Worm (Caenorhabditis elegans) whole organism, L4 larva: ENCODE measurements around the gene Y75B8A.37.

Experiments used
- D1046.2 ChIP-seq: fragments of 200-800 bp; sonication (Bioruptor generic); IDR thresholded peaks from 2 replicates; pipeline ENCODE4 v1.3.6; 2022; ENCODE audit warnings: missing genetic modification characterization, missing compliant biosample characterization
- F10B5.3 ChIP-seq: sonication (generic microtip); optimal IDR thresholded peaks from 2 replicates; lab custom pipeline; 2016; ENCODE audit warnings: mild to moderate bottlenecking, missing genetic modification characterization, missing compliant biosample characterization
- F26F4.8 ChIP-seq: fragments of 200-800 bp; sonication (Bioruptor generic); conservative IDR thresholded peaks from 2 replicates; pipeline ENCODE4 v1.3.6; 2022; ENCODE audit warnings: missing genetic modification characterization, missing compliant biosample characterization
- F37D6.2 ChIP-seq: sonication (generic microtip); optimal IDR thresholded peaks from 2 replicates; lab custom pipeline; 2016; ENCODE audit warnings: mild to moderate bottlenecking, missing genetic modification characterization, missing compliant biosample characterization
- T20F7.1 ChIP-seq: fragments of 200-800 bp; sonication (Bioruptor generic); optimal IDR thresholded peaks from 2 replicates; lab custom pipeline; 2018; ENCODE audit warnings: mild to moderate bottlenecking, missing genetic modification characterization, missing compliant biosample characterization
- T26A8.4 ChIP-seq: fragments of 200-800 bp; sonication (Bioruptor generic); IDR thresholded peaks from 2 replicates; pipeline ENCODE4 v1.3.6; 2022; ENCODE audit warnings: missing genetic modification characterization, missing compliant biosample characterization
- Y48G9A.11 ChIP-seq: fragments of 200-800 bp; sonication (Bioruptor generic); IDR thresholded peaks from 2 replicates; pipeline ENCODE4 v1.3.6; 2022; ENCODE audit warnings: missing genetic modification reagents, missing genetic modification characterization, missing compliant biosample characterization
- Y5F2A.4 ChIP-seq: fragments of 200-800 bp; sonication (Bioruptor generic); optimal IDR thresholded peaks from 2 replicates; lab custom pipeline; 2018; ENCODE audit warnings: mild to moderate bottlenecking, missing genetic modification characterization, missing compliant biosample characterization
- ZK337.2 ChIP-seq: fragments of 200-800 bp; sonication (Bioruptor generic); IDR thresholded peaks from 2 replicates; pipeline ENCODE4 v1.3.6; 2022; ENCODE audit warnings: missing genetic modification reagents, missing genetic modification characterization, missing compliant biosample characterization
- aly-2 ChIP-seq: sonication (generic microtip); optimal IDR thresholded peaks from 2 replicates; lab custom pipeline; 2018; ENCODE audit warnings: missing biosample characterization, missing genetic modification characterization
- arid-1 ChIP-seq: fragments of 200-800 bp; sonication (Bioruptor generic); conservative IDR thresholded peaks from 2 replicates; pipeline ENCODE4 v1.3.6; 2022; ENCODE audit warnings: missing genetic modification reagents, missing genetic modification characterization, missing compliant biosample characterization
- ceh-20 ChIP-seq: fragments of 200-800 bp; sonication (Bioruptor generic); IDR thresholded peaks from 2 replicates; pipeline ENCODE4 v1.3.6; 2022; ENCODE audit warnings: missing genetic modification reagents, missing genetic modification characterization, missing compliant biosample characterization
- ceh-44 ChIP-seq: fragments of 200-800 bp; sonication (Bioruptor generic); IDR thresholded peaks from 2 replicates; pipeline ENCODE4 v1.3.6; 2022; ENCODE audit warnings: missing genetic modification reagents, missing genetic modification characterization, missing compliant biosample characterization
- cey-2 ChIP-seq: sonication (generic microtip); optimal IDR thresholded peaks from 3 replicates; lab custom pipeline; 2017; ENCODE audit warnings: missing genetic modification characterization, mild to moderate bottlenecking, missing compliant biosample characterization, antibody characterized with exemption, borderline replicate concordance; ENCODE audit not compliant: insufficient read depth
- daf-16 ChIP-seq, 3 experiments: sonication (generic microtip); optimal IDR thresholded peaks; 2 replicates each; lab custom pipeline; 2016 to 2017; ENCODE audit warnings: missing genetic modification characterization in 3 of 3, missing genetic modification reagents in 3 of 3, mild to moderate bottlenecking in 2 of 3, missing compliant biosample characterization in 2 of 3, missing biosample characterization in 1 of 3, moderate library complexity in 1 of 3
- daf-19 ChIP-seq: fragments of 200-800 bp; sonication (Bioruptor generic); conservative IDR thresholded peaks from 2 replicates; pipeline ENCODE4 v1.3.6; 2022; ENCODE audit warnings: missing genetic modification characterization, missing compliant biosample characterization
- dmd-6 ChIP-seq: fragments of 200-800 bp; sonication (Bioruptor generic); IDR thresholded peaks from 2 replicates; pipeline ENCODE4 v1.3.6; 2022; ENCODE audit warnings: missing genetic modification reagents, missing genetic modification characterization, missing compliant biosample characterization
- dpl-1 ChIP-seq: fragments of 150-350 bp; optimal IDR thresholded peaks from 2 replicates; lab custom pipeline; 2014; ENCODE audit warnings: missing biosample characterization, missing genetic modification reagents, missing genetic modification characterization
- hif-1 ChIP-seq, 2 experiments: sonication (generic microtip); optimal IDR thresholded peaks; 2 replicates each; lab custom pipeline; 2016 to 2017; ENCODE audit warnings: missing compliant biosample characterization in 2 of 2, missing genetic modification characterization in 2 of 2, missing genetic modification reagents in 2 of 2, missing genotype in 2 of 2, mild to moderate bottlenecking in 1 of 2
- hlh-11 ChIP-seq: fragments of 200-800 bp; sonication (Bioruptor generic); optimal IDR thresholded peaks from 2 replicates; lab custom pipeline; 2018; ENCODE audit warnings: mild to moderate bottlenecking, missing genetic modification characterization, missing compliant biosample characterization
- jun-1 ChIP-seq: fragments of 150-350 bp; optimal IDR thresholded peaks from 2 replicates; lab custom pipeline; 2014; ENCODE audit warnings: missing biosample characterization, missing genetic modification reagents, missing genetic modification characterization
- lin-38 ChIP-seq: fragments of 200-800 bp; sonication (Bioruptor generic); IDR thresholded peaks from 2 replicates; pipeline ENCODE4 v1.3.6; 2022; ENCODE audit warnings: missing genetic modification reagents, missing genetic modification characterization, missing compliant biosample characterization
- lin-39 ChIP-seq: fragments of 150-350 bp; optimal IDR thresholded peaks from 2 replicates; lab custom pipeline; 2014; ENCODE audit warnings: missing biosample characterization, missing genetic modification reagents, missing genetic modification characterization
- madf-5 ChIP-seq, 2 experiments: fragments of 200-800 bp; sonication (Bioruptor generic); IDR thresholded peaks; 2 replicates each; pipeline ENCODE4 v1.3.6; 2022; ENCODE audit warnings: missing compliant biosample characterization in 2 of 2, missing genetic modification characterization in 2 of 2
- mdl-1 ChIP-seq, 2 experiments: fragments of 150-350 bp in 1 of 2; sonication (generic microtip) in 1 of 2; optimal IDR thresholded peaks; 2 replicates each; lab custom pipeline; 2014 to 2017; ENCODE audit warnings: missing biosample characterization in 2 of 2, missing genetic modification characterization in 2 of 2
- mep-1 ChIP-seq: fragments of 150-350 bp; sonication (generic microtip); optimal IDR thresholded peaks from 3 replicates; lab custom pipeline; 2014; ENCODE audit warnings: missing biosample characterization, missing genetic modification characterization
- mxl-2 ChIP-seq: fragments of 200-800 bp; sonication (Bioruptor generic); conservative IDR thresholded peaks from 2 replicates; pipeline ENCODE4 v1.3.6; 2022; ENCODE audit warnings: missing genetic modification reagents, missing genetic modification characterization, missing compliant biosample characterization
- nhr-102 ChIP-seq: sonication (generic microtip); optimal IDR thresholded peaks from 2 replicates; lab custom pipeline; 2016; ENCODE audit warnings: mild to moderate bottlenecking, missing genetic modification characterization, moderate library complexity, missing compliant biosample characterization
- nhr-11 ChIP-seq: fragments of 150-350 bp; optimal IDR thresholded peaks from 2 replicates; lab custom pipeline; 2014; ENCODE audit warnings: missing biosample characterization, missing genetic modification characterization
- nhr-42 ChIP-seq: fragments of 200-800 bp; sonication (Bioruptor generic); IDR thresholded peaks from 2 replicates; pipeline ENCODE4 v1.3.6; 2022; ENCODE audit warnings: missing genetic modification characterization, missing compliant biosample characterization
- pha-4 ChIP-seq, 2 experiments: fragments of 150-350 bp in 1 of 2; fragments of 200-800 bp in 1 of 2; sonication (Bioruptor generic) in 1 of 2; IDR thresholded peaks in 1 of 2; optimal IDR thresholded peaks in 1 of 2; 2 replicates each; pipeline versions ENCODE4 v1.3.6 to Lab custom; 2014 to 2022; ENCODE audit warnings: missing genetic modification characterization in 2 of 2, missing genetic modification reagents in 2 of 2, missing biosample characterization in 1 of 2, missing compliant biosample characterization in 1 of 2
- php-3 ChIP-seq: fragments of 200-800 bp; sonication (Bioruptor generic); IDR thresholded peaks from 2 replicates; pipeline ENCODE4 v1.3.6; 2022; ENCODE audit warnings: missing genetic modification reagents, missing genetic modification characterization, missing compliant biosample characterization
- pqm-1 ChIP-seq: sonication (generic microtip); optimal IDR thresholded peaks from 2 replicates; lab custom pipeline; 2017; ENCODE audit warnings: missing biosample characterization, missing genetic modification characterization
- rbr-2 ChIP-seq: sonication (generic microtip); optimal IDR thresholded peaks from 2 replicates; lab custom pipeline; 2016; ENCODE audit warnings: missing genotype, missing genetic modification characterization, missing compliant biosample characterization
- skn-1 ChIP-seq: fragments of 150-350 bp; optimal IDR thresholded peaks from 2 replicates; lab custom pipeline; 2014; ENCODE audit warnings: missing biosample characterization, missing genetic modification characterization
- snpc-4 ChIP-seq: fragments of 150-350 bp; optimal IDR thresholded peaks from 2 replicates; lab custom pipeline; 2014; ENCODE audit warnings: missing biosample characterization, missing genetic modification characterization
- spr-1 ChIP-seq: sonication (generic microtip); optimal IDR thresholded peaks from 2 replicates; lab custom pipeline; 2016; ENCODE audit warnings: mild to moderate bottlenecking, missing genetic modification characterization, missing compliant biosample characterization
- tag-97 ChIP-seq: fragments of 200-800 bp; sonication (Bioruptor generic); IDR thresholded peaks from 2 replicates; pipeline ENCODE4 v1.3.6; 2022; ENCODE audit warnings: missing genetic modification characterization, missing compliant biosample characterization
- tra-1 ChIP-seq: fragments of 200-800 bp; sonication (Bioruptor generic); IDR thresholded peaks from 2 replicates; pipeline ENCODE4 v1.3.6; 2022; ENCODE audit warnings: missing genetic modification reagents, missing genetic modification characterization, missing compliant biosample characterization
- unc-130 ChIP-seq: sonication (generic microtip); optimal IDR thresholded peaks from 2 replicates; lab custom pipeline; 2016; ENCODE audit warnings: missing genetic modification reagents, missing genetic modification characterization, missing compliant biosample characterization
- unc-62 ChIP-seq, 3 experiments: fragments of 150-350 bp in 1 of 3; sonication (generic microtip); optimal IDR thresholded peaks in 2 of 3; peaks in 1 of 3; 1 replicate in 1 of 3; 2 replicates in 2 of 3; lab custom pipeline; 2014 to 2017; ENCODE audit warnings: missing biosample characterization in 3 of 3, missing genetic modification characterization in 3 of 3, missing genetic modification reagents in 3 of 3, missing genotype in 1 of 3

The Y75B8A.37 gene

DNA sequence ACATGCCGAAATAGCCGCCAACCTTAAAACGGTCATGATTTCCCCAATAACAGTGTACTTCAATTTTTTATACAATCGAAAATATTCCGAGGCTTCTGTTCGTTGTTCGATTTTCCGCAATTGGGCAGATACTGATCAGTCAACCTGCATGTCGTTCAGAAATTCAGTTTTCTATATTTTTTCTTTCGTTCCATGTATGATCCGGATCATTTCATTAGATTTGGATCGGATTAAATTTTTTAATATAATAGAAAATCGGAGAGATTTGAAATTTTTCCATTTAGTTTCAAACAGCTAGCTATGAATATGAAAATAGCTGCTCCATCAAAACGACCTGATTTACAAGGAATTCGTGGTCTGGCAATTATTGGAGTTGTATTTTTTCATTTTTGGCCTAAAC is at the start of gene Y75B8A.37:
Y75B8A.37 (plus strand) TSS at position 301 of the 400 bp plus-strand sequence.
- TF ChIP-seq spr-1 (tag; lab: Kevin White, UChicago) (no peak), cey-2 (tag; lab: Kevin White, UChicago) (no peak), nhr-42 (no peak), daf-16 (GFP tag; optimal IDR thresholded peaks at IDR 0.05; lab: Kevin White, UChicago) (no peak), daf-16 (tag; optimal IDR thresholded peaks at IDR 0.05; lab: Kevin White, UChicago) (no peak), D1046.2 (GFP tag; lab: Robert Waterston, UW) (no peak), jun-1 (tag; lab: Kevin White, UChicago) (no peak)

DNA sequence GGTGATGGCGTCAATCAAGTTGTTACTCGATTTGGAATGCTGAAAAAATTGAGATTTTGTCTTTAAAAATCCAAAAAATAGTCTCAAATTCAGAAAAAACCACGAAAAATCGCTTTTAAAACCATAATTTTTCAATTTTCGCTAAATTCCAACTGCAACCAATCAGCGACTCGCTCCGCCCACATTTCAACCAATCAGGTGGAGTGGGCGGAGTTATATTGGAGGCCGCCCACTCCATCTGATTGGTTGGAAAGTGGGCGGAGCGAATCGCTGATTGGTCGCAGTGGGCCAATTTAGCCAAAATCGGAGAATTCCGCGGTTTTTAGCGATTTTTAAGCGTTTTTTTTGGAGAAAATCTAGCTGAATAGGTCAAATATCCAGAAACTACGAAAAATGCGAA is 45.5 kb upstream of the Y75B8A.37 start:
- TF ChIP-seq php-3 (GFP tag; lab: Robert Waterston, UW): no peak
- TF ChIP-seq F26F4.8 (GFP tag; lab: Robert Waterston, UW): no peak
- TF ChIP-seq mxl-2 (GFP tag; lab: Robert Waterston, UW): no peak
- no peak for TF ChIP-seq Y48G9A.11 (GFP tag; lab: Robert Waterston, UW)

DNA sequence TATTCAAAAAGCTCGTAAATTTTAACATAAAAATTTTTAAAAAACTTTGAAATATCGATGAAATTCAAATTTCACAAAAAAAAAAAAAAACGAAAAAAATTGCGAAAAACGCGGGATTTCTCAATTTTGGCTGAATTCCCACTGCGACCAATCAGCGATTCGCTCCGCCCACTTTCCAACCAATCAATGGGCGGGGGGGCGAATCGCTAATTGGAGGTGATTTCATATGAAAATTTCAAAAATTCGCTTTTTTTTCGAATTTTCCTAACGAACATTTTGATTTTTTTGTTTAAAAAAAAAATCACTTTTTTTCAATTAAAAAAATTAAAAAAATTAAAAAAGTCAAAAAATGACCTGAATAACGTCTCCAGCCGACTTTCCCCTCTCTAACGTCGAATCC is 44.9 kb upstream of the Y75B8A.37 start:
- TF ChIP-seq hif-1 (tag; optimal IDR thresholded peaks at IDR 0.05; lab: Kevin White, UChicago) (no peak), pha-4 (GFP tag; IDR thresholded peaks at IDR 0.05; lab: Robert Waterston, UW) (no peak), pha-4 (tag; optimal IDR thresholded peaks at IDR 0.05; lab: Kevin White, UChicago) (no peak), ceh-44 (GFP tag; lab: Robert Waterston, UW) (no peak), mdl-1 (tag; optimal IDR thresholded peaks at IDR 0.05; lab: Kevin White, UChicago) (no peak), snpc-4 (tag; lab: Kevin White, UChicago) (no peak), tag-97 (GFP tag; lab: Robert Waterston, UW) (no peak), aly-2 (no peak)

DNA sequence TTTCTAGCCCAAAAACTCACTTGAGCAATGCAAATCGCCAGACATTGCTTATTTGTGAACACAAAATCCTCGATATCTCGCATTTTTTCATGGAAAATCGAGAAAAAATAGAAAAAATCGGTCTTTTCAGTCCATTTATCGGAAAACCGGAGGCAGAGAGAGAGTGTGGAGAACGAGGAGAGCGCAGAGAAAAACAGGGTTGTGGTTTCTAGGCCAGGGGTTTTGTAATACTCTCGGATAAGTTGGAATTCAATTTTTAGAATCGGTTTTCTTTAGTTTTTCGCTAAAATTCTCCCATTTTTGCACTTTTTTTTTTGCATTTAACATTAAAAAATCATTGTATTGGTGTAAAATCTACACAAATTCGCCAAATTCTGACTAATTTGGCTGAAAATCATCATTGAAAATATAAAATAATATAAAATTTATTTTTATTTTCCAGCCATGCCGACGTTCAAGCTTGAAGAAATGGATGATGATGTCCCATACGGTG is 41.6 kb upstream of the Y75B8A.37 start, which contains the start of the genes Y75B8A.24 and Y75B8A.25:
Y75B8A.24 (minus strand) TSS at position 155 of the 493 bp plus-strand sequence.
Y75B8A.25 (plus strand) TSS at position 443 of the 493 bp plus-strand sequence.
- TF ChIP-seq lin-38 (GFP tag; lab: Robert Waterston, UW): peak; percentile 78
- no peak for TF ChIP-seq T20F7.1
- no peak for TF ChIP-seq Y5F2A.4
- peak; percentile 66 for TF ChIP-seq unc-130
- peak; percentile 26 for TF ChIP-seq mep-1 (tag; lab: Kevin White, UChicago)
- peak; percentile 41 for TF ChIP-seq hlh-11 (tag; lab: Kevin White, UChicago)
- no peak for TF ChIP-seq daf-19 (GFP tag; lab: Robert Waterston, UW)
- peak in 1 of 2 experiments; percentile 79 for TF ChIP-seq hif-1 (tag; optimal IDR thresholded peaks at IDR 0.05; lab: Kevin White, UChicago)
- TF ChIP-seq rbr-2: peak; percentile 20
- TF ChIP-seq madf-5 (GFP tag; IDR thresholded peaks at IDR 0.05; lab: Robert Waterston, UW): peak in 1 of 2 experiments; percentile 20; a peak in 1 of 4 replicates
- peak; percentile 76 for TF ChIP-seq dpl-1 (GFP tag; lab: Kevin White, UChicago)
- no peak for TF ChIP-seq mxl-2 (GFP tag; lab: Robert Waterston, UW)
- TF ChIP-seq unc-62 (GFP tag; optimal IDR thresholded peaks at IDR 0.05 in 1 of 2; lab: Kevin White, UChicago): peak in 1 of 2 experiments; percentile 38
- TF ChIP-seq unc-62 (tag; optimal IDR thresholded peaks at IDR 0.05; lab: Kevin White, UChicago): no peak
- no peak for TF ChIP-seq skn-1 (tag; lab: Kevin White, UChicago)
- TF ChIP-seq ZK337.2: peak; percentile 93
- peak; percentile 81 for TF ChIP-seq Y48G9A.11 (GFP tag; lab: Robert Waterston, UW)
- TF ChIP-seq pha-4 (GFP tag; IDR thresholded peaks at IDR 0.05; lab: Robert Waterston, UW): peak; percentile 29; the same call in 1 of the 2 replicates
- TF ChIP-seq pha-4 (tag; optimal IDR thresholded peaks at IDR 0.05; lab: Kevin White, UChicago): no peak
- TF ChIP-seq F10B5.3 (tag; lab: Kevin White, UChicago): no peak
- TF ChIP-seq nhr-11 (tag; lab: Kevin White, UChicago): no peak
- TF ChIP-seq pqm-1 (tag; lab: Kevin White, UChicago): no peak
- peak; percentile 38 for TF ChIP-seq nhr-102 (tag; lab: Kevin White, UChicago)
- no peak for TF ChIP-seq F37D6.2 (tag; lab: Kevin White, UChicago)
- no peak for TF ChIP-seq daf-16 (GFP tag; optimal IDR thresholded peaks at IDR 0.05; lab: Kevin White, UChicago)
- TF ChIP-seq daf-16 (tag; optimal IDR thresholded peaks at IDR 0.05; lab: Kevin White, UChicago): peak; percentile 27
- 0 out of 2 replicates have a peak, but pooled peaks have one; percentile 28 for TF ChIP-seq T26A8.4
- TF ChIP-seq lin-39 (tag; lab: Kevin White, UChicago): no peak
- TF ChIP-seq arid-1: 0 out of 2 replicates have a peak, but pooled peaks have one; percentile 59
- peak; percentile 68 for TF ChIP-seq dmd-6
- 0 out of 2 replicates have a peak, but pooled peaks have one; percentile 46 for TF ChIP-seq tra-1 (GFP tag; lab: Robert Waterston, UW)
- peak; percentile 68; the same call in 1 of the 2 replicates for TF ChIP-seq ceh-20
